Fruit fly (Drosophila melanogaster) whole organism, embryonic: Measurements from ENCODE around the gene GstD7.

Experiments used
- Adf1 ChIP-seq: fragments of 200-800 bp; sonication (Bioruptor generic); IDR thresholded peaks from 2 replicates; pipeline ENCODE4 v1.3.6; 2022; ENCODE audit warnings: missing biosample characterization, missing genetic modification characterization
- CG10431 ChIP-seq: fragments of 200-800 bp; sonication (Bioruptor generic); optimal IDR thresholded peaks from 3 replicates; lab custom pipeline; 2018; ENCODE audit warnings: missing biosample characterization, mild to moderate bottlenecking, missing genetic modification characterization
- CG12299 ChIP-seq: fragments of 200-800 bp; sonication (Bioruptor generic); optimal IDR thresholded peaks from 2 replicates; lab custom pipeline; 2018; ENCODE audit warnings: missing biosample characterization, mild to moderate bottlenecking, missing genetic modification characterization
- CG12391 ChIP-seq: fragments of 200-800 bp; sonication (Bioruptor generic); optimal IDR thresholded peaks from 3 replicates; lab custom pipeline; 2018; ENCODE audit warnings: missing biosample characterization, mild to moderate bottlenecking, missing genetic modification characterization, moderate library complexity
- CG13123 ChIP-seq: fragments of 200-800 bp; sonication (Bioruptor generic); optimal IDR thresholded peaks from 2 replicates; lab custom pipeline; 2016; ENCODE audit warnings: missing biosample characterization, missing genetic modification characterization
- CG14014 ChIP-seq: fragments of 200-800 bp; sonication (Bioruptor generic); IDR thresholded peaks from 2 replicates; pipeline ENCODE4 v1.3.6; 2022; ENCODE audit warnings: missing biosample characterization, missing genetic modification characterization
- CG17829 ChIP-seq: fragments of 200-800 bp; optimal IDR thresholded peaks from 2 replicates; lab custom pipeline; 2019; ENCODE audit warnings: missing biosample characterization, mild to moderate bottlenecking, missing genetic modification characterization, moderate library complexity
- CG18476 ChIP-seq: fragments of 200-800 bp; sonication (Bioruptor generic); optimal IDR thresholded peaks from 2 replicates; lab custom pipeline; 2016; ENCODE audit warnings: missing biosample characterization, mild to moderate bottlenecking, missing genetic modification characterization
- CG2120 ChIP-seq: fragments of 200-800 bp; sonication (Bioruptor generic); optimal IDR thresholded peaks from 3 replicates; lab custom pipeline; 2016; ENCODE audit warnings: missing biosample characterization, missing genetic modification characterization
- CG32767 ChIP-seq: fragments of 200-800 bp; sonication (Bioruptor generic); IDR thresholded peaks from 2 replicates; pipeline ENCODE4 v1.3.6; 2022; ENCODE audit warnings: missing biosample characterization, missing genetic modification characterization
- CG3281 ChIP-seq: fragments of 200-800 bp; sonication (Bioruptor generic); optimal IDR thresholded peaks from 3 replicates; lab custom pipeline; 2017; ENCODE audit warnings: missing biosample characterization, mild to moderate bottlenecking, missing genetic modification characterization
- CG3995 ChIP-seq: fragments of 200-800 bp; sonication (Bioruptor generic); optimal IDR thresholded peaks from 3 replicates; lab custom pipeline; 2016; ENCODE audit warnings: missing biosample characterization, missing genetic modification characterization
- CG42726 ChIP-seq: fragments of 200-800 bp; sonication (Bioruptor generic); IDR thresholded peaks from 2 replicates; pipeline ENCODE4 v1.3.6; 2022; ENCODE audit warnings: missing biosample characterization, missing genetic modification characterization; ENCODE audit not compliant: partially characterized antibody
- CG4820 ChIP-seq: fragments of 200-800 bp; sonication (Bioruptor generic); optimal IDR thresholded peaks from 3 replicates; lab custom pipeline; 2016; ENCODE audit warnings: missing biosample characterization, missing genetic modification characterization
- CG7745 ChIP-seq: fragments of 200-800 bp; sonication (Bioruptor generic); optimal IDR thresholded peaks from 2 replicates; lab custom pipeline; 2018; ENCODE audit warnings: missing biosample characterization, mild to moderate bottlenecking, missing genetic modification characterization, moderate library complexity
- CG8290 ChIP-seq, 3 experiments: fragments of 200-800 bp; sonication (Bioruptor generic); optimal IDR thresholded peaks; 2 replicates each; lab custom pipeline; 2016 to 2019; ENCODE audit warnings: missing biosample characterization in 3 of 3, missing genetic modification characterization in 3 of 3, mild to moderate bottlenecking in 2 of 3, moderate library complexity in 1 of 3
- CG9932 ChIP-seq: fragments of 200-800 bp; sonication (Bioruptor generic); IDR thresholded peaks from 2 replicates; pipeline ENCODE4 v1.3.6; 2022; ENCODE audit warnings: missing biosample characterization, missing genetic modification characterization
- CTCF ChIP-seq: fragments of 200-800 bp; sonication (Bioruptor generic); optimal IDR thresholded peaks from 2 replicates; lab custom pipeline; 2017; ENCODE audit warnings: missing biosample characterization, mild to moderate bottlenecking, missing genetic modification characterization, moderate library complexity
- D19A ChIP-seq: fragments of 200-800 bp; optimal IDR thresholded peaks from 3 replicates; lab custom pipeline; 2019; ENCODE audit warnings: missing biosample characterization, mild to moderate bottlenecking, missing genetic modification characterization, moderate library complexity
- Dek ChIP-seq: fragments of 200-800 bp; sonication (Bioruptor generic); optimal IDR thresholded peaks from 3 replicates; lab custom pipeline; 2019; ENCODE audit warnings: missing biosample characterization, mild to moderate bottlenecking, missing genetic modification characterization, moderate library complexity
- Dip3 ChIP-seq: fragments of 200-800 bp; sonication (Bioruptor generic); optimal IDR thresholded peaks from 3 replicates; lab custom pipeline; 2016; ENCODE audit warnings: missing biosample characterization, missing genetic modification characterization
- Fer1 ChIP-seq: fragments of 200-800 bp; sonication (Bioruptor generic); optimal IDR thresholded peaks from 2 replicates; lab custom pipeline; 2017; ENCODE audit warnings: missing biosample characterization, mild to moderate bottlenecking, missing genetic modification characterization
- HLH54F ChIP-seq: fragments of 200-800 bp; sonication (Bioruptor generic); optimal IDR thresholded peaks from 3 replicates; lab custom pipeline; 2016; ENCODE audit warnings: missing biosample characterization, missing genetic modification characterization
- Hey ChIP-seq: fragments of 200-800 bp; sonication (Bioruptor generic); optimal IDR thresholded peaks from 3 replicates; lab custom pipeline; 2018; ENCODE audit warnings: missing biosample characterization, mild to moderate bottlenecking, missing genetic modification characterization
- Jarid2 ChIP-seq: fragments of 200-800 bp; sonication (Bioruptor generic); optimal IDR thresholded peaks from 3 replicates; lab custom pipeline; 2017; ENCODE audit warnings: mild to moderate bottlenecking, missing biosample characterization, missing genetic modification reagents, missing genetic modification characterization
- Lpt ChIP-seq: fragments of >200 bp; optimal IDR thresholded peaks from 2 replicates; lab custom pipeline; 2018; ENCODE audit warnings: missing biosample characterization, missing genetic modification characterization
- MBD-R2 ChIP-seq: fragments of 200-800 bp; sonication (Bioruptor generic); IDR thresholded peaks from 2 replicates; pipeline ENCODE4 v1.3.6; 2022; ENCODE audit warnings: missing biosample characterization, missing genetic modification characterization
- Sry-β ChIP-seq: fragments of 200-800 bp; sonication (Bioruptor generic); optimal IDR thresholded peaks from 2 replicates; lab custom pipeline; 2018; ENCODE audit warnings: missing biosample characterization, mild to moderate bottlenecking, missing genetic modification characterization, moderate library complexity
- Vsx1 ChIP-seq: fragments of 200-800 bp; sonication (Bioruptor generic); optimal IDR thresholded peaks from 2 replicates; lab custom pipeline; 2017; ENCODE audit warnings: missing biosample characterization, mild to moderate bottlenecking, missing genetic modification characterization, missing genetic modification reagents
- aop ChIP-seq: fragments of 200-800 bp; sonication (Bioruptor generic); IDR thresholded peaks from 2 replicates; pipeline ENCODE4 v1.3.6; 2022; ENCODE audit warnings: missing biosample characterization, missing genetic modification characterization
- ato ChIP-seq: fragments of 200-800 bp; sonication (Bioruptor generic); IDR thresholded peaks from 2 replicates; pipeline ENCODE4 v1.3.6; 2022; ENCODE audit warnings: missing biosample characterization, missing genetic modification characterization; ENCODE audit not compliant: partially characterized antibody
- cato ChIP-seq: fragments of 200-800 bp; sonication (Bioruptor generic); optimal IDR thresholded peaks from 2 replicates; lab custom pipeline; 2016; ENCODE audit warnings: missing biosample characterization, missing genetic modification characterization, borderline replicate concordance
- chinmo ChIP-seq: fragments of 200-800 bp; sonication (Bioruptor generic); IDR thresholded peaks from 4 replicates; pipeline ENCODE4 v1.3.6; 2022; ENCODE audit warnings: missing biosample characterization, missing genetic modification characterization; ENCODE audit not compliant: partially characterized antibody
- chm ChIP-seq: fragments of 200-800 bp; sonication (Bioruptor generic); IDR thresholded peaks from 2 replicates; pipeline ENCODE4 v1.3.6; 2022; ENCODE audit warnings: missing biosample characterization, missing genetic modification characterization
- crp ChIP-seq, 2 experiments: fragments of 200-800 bp; sonication (Bioruptor generic); optimal IDR thresholded peaks; 2 replicates in 1 of 2; 3 replicates in 1 of 2; lab custom pipeline; 2017; ENCODE audit warnings: missing biosample characterization in 2 of 2, missing genetic modification characterization in 2 of 2, mild to moderate bottlenecking in 1 of 2, moderate library complexity in 1 of 2
- cwo ChIP-seq: fragments of 200-800 bp; sonication (Bioruptor generic); optimal IDR thresholded peaks from 3 replicates; lab custom pipeline; 2017; ENCODE audit warnings: missing biosample characterization, missing genetic modification characterization, mild to moderate bottlenecking, moderate library complexity, missing genetic modification reagents
- en ChIP-seq: fragments of 200-800 bp; sonication (Bioruptor generic); optimal IDR thresholded peaks from 2 replicates; lab custom pipeline; 2016; ENCODE audit warnings: missing biosample characterization, missing genetic modification characterization
- jumu ChIP-seq: fragments of 200-800 bp; sonication (Bioruptor generic); optimal IDR thresholded peaks from 3 replicates; lab custom pipeline; 2016; ENCODE audit warnings: missing biosample characterization, missing genetic modification characterization
- lilli ChIP-seq: fragments of 200-800 bp; sonication (Bioruptor generic); optimal IDR thresholded peaks from 3 replicates; lab custom pipeline; 2016; ENCODE audit warnings: missing biosample characterization, missing genetic modification characterization
- lov ChIP-seq, 2 experiments: fragments of 200-800 bp in 1 of 2; fragments of >200 bp in 1 of 2; sonication (Bioruptor generic) in 1 of 2; IDR thresholded peaks in 1 of 2; optimal IDR thresholded peaks in 1 of 2; 2 replicates in 1 of 2; 3 replicates in 1 of 2; pipeline versions ENCODE4 v1.3.6 to Lab custom; 2017 to 2022; ENCODE audit warnings: missing biosample characterization in 1 of 2, missing genetic modification characterization in 1 of 2
- mirr ChIP-seq: fragments of 200-800 bp; sonication (Bioruptor generic); optimal IDR thresholded peaks from 3 replicates; lab custom pipeline; 2018; ENCODE audit warnings: missing biosample characterization, mild to moderate bottlenecking, missing genetic modification characterization
- ranshi ChIP-seq: fragments of 200-800 bp; sonication (Bioruptor generic); IDR thresholded peaks from 2 replicates; pipeline ENCODE4 v1.3.6; 2022; ENCODE audit warnings: missing biosample characterization, missing genetic modification characterization
- sens ChIP-seq: fragments of 200-800 bp; sonication (Bioruptor generic); peaks from one replicate; lab custom pipeline; 2016; ENCODE audit warnings: missing biosample characterization, missing genetic modification characterization
- shn ChIP-seq: fragments of 200-800 bp; sonication (Bioruptor generic); optimal IDR thresholded peaks from 3 replicates; lab custom pipeline; 2016; ENCODE audit warnings: missing biosample characterization, missing genetic modification characterization
- slbo ChIP-seq: fragments of 200-800 bp; sonication (Bioruptor generic); IDR thresholded peaks from 2 replicates; pipeline ENCODE4 v1.3.6; 2022; ENCODE audit warnings: missing biosample characterization, missing genetic modification characterization
- sna ChIP-seq: fragments of 200-800 bp; sonication (Bioruptor generic); IDR thresholded peaks from 2 replicates; pipeline ENCODE4 v1.3.6; 2022; ENCODE audit warnings: missing biosample characterization, missing genetic modification characterization; ENCODE audit not compliant: partially characterized antibody
- usp ChIP-seq: fragments of >200 bp; optimal IDR thresholded peaks from 2 replicates; lab custom pipeline; 2017; ENCODE audit warnings: missing biosample characterization, missing genetic modification characterization
- vvl ChIP-seq: fragments of 200-800 bp; sonication (Bioruptor generic); IDR thresholded peaks from 2 replicates; pipeline ENCODE4 v1.3.6; 2022; ENCODE audit warnings: missing biosample characterization, missing genetic modification characterization
- wek ChIP-seq: fragments of 200-800 bp; sonication (Bioruptor generic); optimal IDR thresholded peaks from 3 replicates; lab custom pipeline; 2018; ENCODE audit warnings: missing biosample characterization, mild to moderate bottlenecking, missing genetic modification characterization, moderate library complexity
- zen ChIP-seq: fragments of 200-800 bp; sonication (Bioruptor generic); optimal IDR thresholded peaks from 3 replicates; lab custom pipeline; 2018; ENCODE audit warnings: missing biosample characterization, mild to moderate bottlenecking, missing genetic modification characterization, moderate library complexity

GstD7 gene

DNA sequence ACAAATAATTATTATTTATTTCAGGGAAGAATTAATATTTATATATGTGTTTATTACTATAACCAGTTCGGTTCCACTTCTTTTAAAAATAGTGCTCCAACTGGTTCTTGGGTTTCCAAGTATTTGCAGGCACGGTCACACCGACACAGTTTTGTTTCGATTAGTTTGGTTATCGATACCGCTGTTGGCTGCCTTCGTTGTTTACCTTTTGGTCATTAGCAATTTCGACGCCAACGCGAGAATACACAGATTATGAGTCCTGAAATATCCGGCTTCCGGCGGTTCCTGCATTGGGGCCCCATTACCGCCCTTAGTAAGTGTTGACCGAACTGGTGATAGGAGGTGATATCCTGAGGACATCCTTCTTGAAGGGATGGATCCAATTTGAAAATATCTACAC lies 29.9 kb downstream of the GstD7 start, which contains the start of gene CG5196 (continued):
- TF ChIP-seq chm (peak; percentile 43; the same call in 1 of the 2 replicates), chinmo (peak; percentile 67; the same call in 1 of the 4 replicates), aop (GFP tag; lab: Robert Waterston, UW) (no peak), CG14014 (GFP tag; lab: Robert Waterston, UW) (no peak; the same call in 1 of the 2 replicates), zen (tag; lab: Kevin White, UChicago) (peak; percentile 89), CG8290 (GFP tag; optimal IDR thresholded peaks at IDR 0.05; lab: Kevin White, UChicago) (no peak), CG8290 (tag; optimal IDR thresholded peaks at IDR 0.05; lab: Kevin White, UChicago) (no peak), D19A (tag; lab: Kevin White, UChicago) (peak; percentile 1), sna (peak; percentile 60), Vsx1 (GFP tag; lab: Kevin White, UChicago) (peak; percentile 31), Fer1 (peak; percentile 38), lov (optimal IDR thresholded peaks at IDR 0.05; lab: Kevin White, UChicago) (no peak), lov (GFP tag; IDR thresholded peaks at IDR 0.05; lab: Robert Waterston, UW) (0 out of 3 replicates have a peak, but pooled peaks have one; percentile 16), Lpt (GFP tag; lab: Kevin White, UChicago) (no peak), CG3995 (GFP tag; lab: Kevin White, UChicago) (peak; percentile 78), CG13123 (no peak), cato (GFP tag; lab: Kevin White, UChicago) (no peak), CG3281 (GFP tag; lab: Kevin White, UChicago) (no peak), CG2120 (GFP tag; lab: Kevin White, UChicago) (peak; percentile 23), cwo (no peak), HLH54F (no peak), CG10431 (no peak), shn (GFP tag; lab: Kevin White, UChicago) (no peak), CTCF (GFP tag; lab: Kevin White, UChicago) (peak; percentile 8), CG7745 (tag; lab: Kevin White, UChicago) (no peak), wek (GFP tag; lab: Kevin White, UChicago) (peak; percentile 9), slbo (GFP tag; lab: Robert Waterston, UW) (no peak; the same call in 1 of the 2 replicates), Dip3 (GFP tag; lab: Kevin White, UChicago) (no peak), CG12391 (tag; lab: Kevin White, UChicago) (peak; percentile 35), MBD-R2 (peak; percentile 95), vvl (GFP tag; lab: Robert Waterston, UW) (peak; percentile 44; the same call in 1 of the 2 replicates), Sry-β (GFP tag; lab: Kevin White, UChicago) (peak; percentile 34), CG4820 (GFP tag; lab: Kevin White, UChicago) (peak; percentile 17), mirr (no peak), usp (GFP tag; lab: Kevin White, UChicago) (no peak), sens (GFP tag; lab: Kevin White, UChicago) (no peak), CG18476 (GFP tag; lab: Kevin White, UChicago) (no peak), Dek (tag; lab: Kevin White, UChicago) (peak; percentile 43), CG42726 (GFP tag; lab: Robert Waterston, UW) (no peak), Jarid2 (GFP tag; lab: Kevin White, UChicago) (no peak), ato (GFP tag; lab: Robert Waterston, UW) (peak; percentile 57; the same call in 1 of the 2 replicates), CG9932 (GFP tag; lab: Robert Waterston, UW) (no peak), jumu (GFP tag; lab: Kevin White, UChicago) (peak; percentile 5), CG17829 (tag; lab: Kevin White, UChicago) (peak; percentile 36), ranshi (GFP tag; lab: Robert Waterston, UW) (no peak), crp (GFP tag; optimal IDR thresholded peaks at IDR 0.05; lab: Kevin White, UChicago) (no peak), Hey (no peak), CG32767 (no peak), en (GFP tag; lab: Kevin White, UChicago) (no peak), CG12299 (tag; lab: Kevin White, UChicago) (peak; percentile 24), lilli (GFP tag; lab: Kevin White, UChicago) (peak; percentile 11), Adf1 (GFP tag; lab: Robert Waterston, UW) (peak; percentile 36; the same call in 1 of the 2 replicates)
